Worm (Caenorhabditis elegans): ENCODE measurements around the gene Y49G5A.1.
A peak's percentile ranks its signal among the peaks of the same experiment; 100 is the strongest.

Y49G5A.1 gene

ce11 chrV:5275426-5276007 lies 11.7 kb downstream of the Y49G5A.1 start:
- no peak for TF ChIP-seq ztf-29 (GFP tag; IDR thresholded peaks at IDR 0.05)
- TF ChIP-seq T22C8.4 (GFP tag; IDR thresholded peaks at IDR 0.05), result no peak
- no peak for TF ChIP-seq ztf-23 (GFP tag; IDR thresholded peaks at IDR 0.05)
- TF ChIP-seq klf-2 (GFP tag; conservative IDR thresholded peaks at IDR 0.05), result no peak
- TF ChIP-seq flt-1 (GFP tag; IDR thresholded peaks at IDR 0.05), result no peak
- no peak for TF ChIP-seq med-1 (GFP tag; optimal IDR thresholded peaks at IDR 0.05; ENCODE audit: insufficient read depth)
- TF ChIP-seq tab-1 (GFP tag; IDR thresholded peaks at IDR 0.05), result no peak
- TF ChIP-seq cog-1 (tag; optimal IDR thresholded peaks at IDR 0.05), result no peak
- TF ChIP-seq ref-1 (GFP tag; conservative IDR thresholded peaks at IDR 0.05), result no peak

ce11 chrV:5274974-5275373 lies 12.2 kb downstream of the Y49G5A.1 start:
- TF ChIP-seq med-1 (GFP tag; optimal IDR thresholded peaks at IDR 0.05; ENCODE audit: insufficient read depth), result no peak
- 0 out of 2 replicates have a peak, but pooled peaks have one; percentile 14 for TF ChIP-seq flt-1 (GFP tag; IDR thresholded peaks at IDR 0.05)
- 0 out of 2 replicates have a peak, but pooled peaks have one; percentile 26 for TF ChIP-seq tab-1 (GFP tag; IDR thresholded peaks at IDR 0.05)
- TF ChIP-seq cog-1 (tag; optimal IDR thresholded peaks at IDR 0.05), result no peak
- no peak for TF ChIP-seq ref-1 (GFP tag; conservative IDR thresholded peaks at IDR 0.05)

- TF ChIP-seq ref-1 (GFP tag; conservative IDR thresholded peaks at IDR 0.05) (no peak), klf-2 (GFP tag; conservative IDR thresholded peaks at IDR 0.05) (no peak)
Observed at ce11 chrV:5273770-5274169, 13.4 kb downstream of the Y49G5A.1 start, which contains the start of gene natc-2. Gene natc-2, plus strand, starts transcription at chrV:5274070.

- TF ChIP-seq ztf-23 (GFP tag; IDR thresholded peaks at IDR 0.05), result no peak
- TF ChIP-seq cog-1 (tag; optimal IDR thresholded peaks at IDR 0.05), result no peak
- TF ChIP-seq T22C8.4 (GFP tag; IDR thresholded peaks at IDR 0.05), result no peak
- TF ChIP-seq ref-1 (GFP tag; conservative IDR thresholded peaks at IDR 0.05), result no peak
- no peak for TF ChIP-seq klf-2 (GFP tag; conservative IDR thresholded peaks at IDR 0.05)
- TF ChIP-seq tab-1 (GFP tag; IDR thresholded peaks at IDR 0.05), result no peak
- no peak for TF ChIP-seq ztf-29 (GFP tag; IDR thresholded peaks at IDR 0.05)
- no peak for TF ChIP-seq med-1 (GFP tag; optimal IDR thresholded peaks at IDR 0.05; ENCODE audit: insufficient read depth)
- TF ChIP-seq flt-1 (GFP tag; IDR thresholded peaks at IDR 0.05), result no peak
Observed at ce11 chrV:5273241-5273640, 13.9 kb downstream of the Y49G5A.1 start.

ce11 chrV:5272619-5273074 lies 14.5 kb downstream of the Y49G5A.1 start:
- TF ChIP-seq flt-1 (GFP tag; IDR thresholded peaks at IDR 0.05), result 0 out of 2 replicates have a peak, but pooled peaks have one; percentile 20
- no peak for TF ChIP-seq T22C8.4 (GFP tag; IDR thresholded peaks at IDR 0.05)
- no peak for TF ChIP-seq med-1 (GFP tag; optimal IDR thresholded peaks at IDR 0.05; ENCODE audit: insufficient read depth)

ce11 chrV:5272034-5272433 lies 15.1 kb downstream of the Y49G5A.1 start:
- TF ChIP-seq ref-1 (GFP tag; conservative IDR thresholded peaks at IDR 0.05) (no peak), cog-1 (tag; optimal IDR thresholded peaks at IDR 0.05) (no peak), klf-2 (GFP tag; conservative IDR thresholded peaks at IDR 0.05) (no peak), tab-1 (GFP tag; IDR thresholded peaks at IDR 0.05) (no peak), ztf-23 (GFP tag; IDR thresholded peaks at IDR 0.05) (no peak), med-1 (GFP tag; optimal IDR thresholded peaks at IDR 0.05; ENCODE audit: insufficient read depth) (no peak), T22C8.4 (GFP tag; IDR thresholded peaks at IDR 0.05) (no peak), ztf-29 (GFP tag; IDR thresholded peaks at IDR 0.05) (no peak), flt-1 (GFP tag; IDR thresholded peaks at IDR 0.05) (no peak)

ce11 chrV:5271487-5271886 lies 15.7 kb downstream of the Y49G5A.1 start:
- TF ChIP-seq med-1 (GFP tag; optimal IDR thresholded peaks at IDR 0.05; ENCODE audit: insufficient read depth) (no peak), cog-1 (tag; optimal IDR thresholded peaks at IDR 0.05) (peak; percentile 12)

ce11 chrV:5269024-5269535 lies 18.1 kb downstream of the Y49G5A.1 start, which contains the start of gene penr-1:
Gene penr-1, plus strand, starts transcription at chrV:5269485.
- TF ChIP-seq klf-2 (GFP tag; conservative IDR thresholded peaks at IDR 0.05) (no peak), T22C8.4 (GFP tag; IDR thresholded peaks at IDR 0.05) (0 out of 2 replicates have a peak, but pooled peaks have one; percentile 35)

ce11 chrV:5265581-5265980 lies 21.6 kb downstream of the Y49G5A.1 start, which contains the start of the genes srt-69 and B0238.12:
Gene srt-69, minus strand, starts transcription at chrV:5265681.
Gene B0238.12, plus strand, starts transcription at chrV:5265844.
- TF ChIP-seq ztf-29 (GFP tag; IDR thresholded peaks at IDR 0.05), result no peak
- TF ChIP-seq T22C8.4 (GFP tag; IDR thresholded peaks at IDR 0.05), result no peak
- TF ChIP-seq ztf-23 (GFP tag; IDR thresholded peaks at IDR 0.05), result no peak
- TF ChIP-seq med-1 (GFP tag; optimal IDR thresholded peaks at IDR 0.05; ENCODE audit: insufficient read depth), result no peak

- TF ChIP-seq med-1 (GFP tag; optimal IDR thresholded peaks at IDR 0.05; ENCODE audit: insufficient read depth) (no peak), cog-1 (tag; optimal IDR thresholded peaks at IDR 0.05) (no peak), ztf-29 (GFP tag; IDR thresholded peaks at IDR 0.05) (no peak), tab-1 (GFP tag; IDR thresholded peaks at IDR 0.05) (no peak), flt-1 (GFP tag; IDR thresholded peaks at IDR 0.05) (no peak), ztf-23 (GFP tag; IDR thresholded peaks at IDR 0.05) (no peak), klf-2 (GFP tag; conservative IDR thresholded peaks at IDR 0.05) (no peak), T22C8.4 (GFP tag; IDR thresholded peaks at IDR 0.05) (no peak), ref-1 (GFP tag; conservative IDR thresholded peaks at IDR 0.05) (no peak)
Observed at ce11 chrV:5262999-5263398, 24.2 kb downstream of the Y49G5A.1 start, which contains the start of gene cest-30. Gene cest-30, minus strand, starts transcription at chrV:5263099.

ce11 chrV:5259448-5259847 lies 27.7 kb downstream of the Y49G5A.1 start, which contains the start of gene srt-70:
Gene srt-70, minus strand, starts transcription at chrV:5259548.
- TF ChIP-seq T22C8.4 (GFP tag; IDR thresholded peaks at IDR 0.05), result no peak
- no peak for TF ChIP-seq cog-1 (tag; optimal IDR thresholded peaks at IDR 0.05)
- no peak for TF ChIP-seq ztf-23 (GFP tag; IDR thresholded peaks at IDR 0.05)
- no peak for TF ChIP-seq med-1 (GFP tag; optimal IDR thresholded peaks at IDR 0.05; ENCODE audit: insufficient read depth)

All from whole organism, midembryonic.